Fruit fly (Drosophila melanogaster) whole organism, embryonic: ENCODE results near the gene CG17778.

Experiments used
- Adf1 ChIP-seq: fragments of 200-800 bp; sonication (Bioruptor generic); IDR thresholded peaks from 2 replicates; pipeline ENCODE4 v1.3.6; 2022; ENCODE audit warnings: missing biosample characterization, missing genetic modification characterization
- Awh ChIP-seq: fragments of 200-800 bp; sonication (Bioruptor generic); IDR thresholded peaks from 2 replicates; pipeline ENCODE4, ENCODE4 v1.3.6; 2022; ENCODE audit warnings: missing biosample characterization, missing genetic modification characterization
- B-H2 ChIP-seq: fragments of 200-800 bp; sonication (Bioruptor generic); optimal IDR thresholded peaks from 2 replicates; lab custom pipeline; 2018; ENCODE audit warnings: missing biosample characterization, mild to moderate bottlenecking, missing genetic modification characterization
- CG10209 ChIP-seq: fragments of 200-800 bp; sonication (Bioruptor generic); optimal IDR thresholded peaks from 3 replicates; lab custom pipeline; 2017; ENCODE audit warnings: missing biosample characterization, mild to moderate bottlenecking, missing genetic modification characterization, missing genetic modification reagents
- CG10431 ChIP-seq: fragments of 200-800 bp; sonication (Bioruptor generic); optimal IDR thresholded peaks from 3 replicates; lab custom pipeline; 2018; ENCODE audit warnings: missing biosample characterization, mild to moderate bottlenecking, missing genetic modification characterization
- CG10959 ChIP-seq: fragments of 200-800 bp; sonication (Bioruptor generic); IDR thresholded peaks from 2 replicates; pipeline ENCODE4 v1.3.6; 2022; ENCODE audit warnings: missing biosample characterization, missing genetic modification characterization
- CG11696 ChIP-seq: fragments of 200-800 bp; sonication (Bioruptor generic); IDR thresholded peaks from 2 replicates; pipeline ENCODE4 v1.3.6; 2022; ENCODE audit warnings: missing biosample characterization, missing genetic modification characterization
- CG12391 ChIP-seq: fragments of 200-800 bp; sonication (Bioruptor generic); optimal IDR thresholded peaks from 3 replicates; lab custom pipeline; 2018; ENCODE audit warnings: missing biosample characterization, mild to moderate bottlenecking, missing genetic modification characterization, moderate library complexity
- CG12744 ChIP-seq: fragments of 200-800 bp; sonication (Bioruptor generic); optimal IDR thresholded peaks from 2 replicates; lab custom pipeline; 2016; ENCODE audit warnings: missing biosample characterization, missing genetic modification characterization
- CG13424 ChIP-seq: fragments of 200-800 bp; sonication (Bioruptor generic); optimal IDR thresholded peaks from 2 replicates; lab custom pipeline; 2019; ENCODE audit warnings: missing biosample characterization, mild to moderate bottlenecking, missing genetic modification characterization, moderate library complexity
- CG1647 ChIP-seq: fragments of 200-800 bp; sonication (Bioruptor generic); optimal IDR thresholded peaks from 3 replicates; lab custom pipeline; 2016; ENCODE audit warnings: missing biosample characterization, missing genetic modification characterization
- CG17912 ChIP-seq: fragments of 200-800 bp; sonication (Bioruptor generic); optimal IDR thresholded peaks from 2 replicates; lab custom pipeline; 2018; ENCODE audit warnings: missing biosample characterization, mild to moderate bottlenecking, missing genetic modification characterization
- CG2120 ChIP-seq: fragments of 200-800 bp; sonication (Bioruptor generic); optimal IDR thresholded peaks from 3 replicates; lab custom pipeline; 2016; ENCODE audit warnings: missing biosample characterization, missing genetic modification characterization
- CG3163 ChIP-seq: fragments of 200-800 bp; sonication (Bioruptor generic); optimal IDR thresholded peaks from 3 replicates; lab custom pipeline; 2016; ENCODE audit warnings: missing biosample characterization, missing genetic modification characterization
- CG32772 ChIP-seq: fragments of 200-800 bp; sonication (Bioruptor generic); IDR thresholded peaks from 2 replicates; pipeline ENCODE4 v1.3.6; 2022; ENCODE audit warnings: missing biosample characterization, missing genetic modification characterization
- CG3281 ChIP-seq: fragments of 200-800 bp; sonication (Bioruptor generic); optimal IDR thresholded peaks from 3 replicates; lab custom pipeline; 2017; ENCODE audit warnings: missing biosample characterization, mild to moderate bottlenecking, missing genetic modification characterization
- CG4360 ChIP-seq: fragments of 200-800 bp; sonication (Bioruptor generic); IDR thresholded peaks from 2 replicates; pipeline ENCODE4 v1.3.6; 2022; ENCODE audit warnings: missing biosample characterization, missing genetic modification characterization
- CG4854 ChIP-seq: fragments of 200-800 bp; sonication (Bioruptor generic); optimal IDR thresholded peaks from 2 replicates; lab custom pipeline; 2016; ENCODE audit warnings: missing biosample characterization, missing genetic modification characterization, inconsistent platforms
- CG6854 ChIP-seq: fragments of 200-800 bp; sonication (Bioruptor generic); optimal IDR thresholded peaks from 3 replicates; lab custom pipeline; 2017; ENCODE audit warnings: missing biosample characterization, mild to moderate bottlenecking, missing genetic modification characterization
- CG7987 ChIP-seq: fragments of 200-800 bp; sonication (Bioruptor generic); optimal IDR thresholded peaks from 2 replicates; lab custom pipeline; 2018; ENCODE audit warnings: missing biosample characterization, mild to moderate bottlenecking, missing genetic modification characterization, moderate library complexity
- CG9215 ChIP-seq: fragments of 200-800 bp; sonication (Bioruptor generic); IDR thresholded peaks from 2 replicates; pipeline ENCODE4 v1.3.6; 2022; ENCODE audit warnings: missing biosample characterization, missing genetic modification characterization
- CG9817 ChIP-seq: fragments of 200-800 bp; sonication (Bioruptor generic); optimal IDR thresholded peaks from 2 replicates; lab custom pipeline; 2018; ENCODE audit warnings: missing biosample characterization, mild to moderate bottlenecking, missing genetic modification characterization, moderate library complexity
- CG9876 ChIP-seq: fragments of 200-800 bp; sonication (Bioruptor generic); optimal IDR thresholded peaks from 2 replicates; lab custom pipeline; 2016; ENCODE audit warnings: missing biosample characterization, missing genetic modification characterization
- Drgx ChIP-seq: fragments of 200-800 bp; sonication (Bioruptor generic); IDR thresholded peaks from 2 replicates; pipeline ENCODE4 v1.3.6; 2022; ENCODE audit warnings: missing biosample characterization, missing genetic modification characterization
- GATAe ChIP-seq: fragments of 200-800 bp; sonication (Bioruptor generic); conservative IDR thresholded peaks from 2 replicates; pipeline ENCODE4 v1.3.6; 2022; ENCODE audit warnings: missing biosample characterization, missing genetic modification characterization
- HmgD ChIP-seq: fragments of 200-800 bp; sonication (Bioruptor generic); optimal IDR thresholded peaks from 3 replicates; lab custom pipeline; 2016; ENCODE audit warnings: missing biosample characterization, missing genetic modification characterization
- MESR4 ChIP-seq: fragments of 200-800 bp; sonication (Bioruptor generic); optimal IDR thresholded peaks from 2 replicates; lab custom pipeline; 2018; ENCODE audit warnings: missing biosample characterization, mild to moderate bottlenecking, missing genetic modification characterization, moderate library complexity
- Mrtf ChIP-seq: fragments of 200-800 bp; sonication (Bioruptor generic); IDR thresholded peaks from 3 replicates; pipeline ENCODE4 v1.3.6; 2022; ENCODE audit warnings: missing biosample characterization, missing genetic modification characterization
- NC2α ChIP-seq: fragments of 200-800 bp; sonication (Bioruptor generic); optimal IDR thresholded peaks from 2 replicates; lab custom pipeline; 2016; ENCODE audit warnings: missing biosample characterization, missing genetic modification characterization
- NK7.1 ChIP-seq: fragments of 200-800 bp; sonication (Bioruptor generic); optimal IDR thresholded peaks from 3 replicates; lab custom pipeline; 2016; ENCODE audit warnings: missing biosample characterization, missing genetic modification characterization
- NfI ChIP-seq: fragments of 200-800 bp; sonication (Bioruptor generic); optimal IDR thresholded peaks from 3 replicates; lab custom pipeline; 2018; ENCODE audit warnings: missing biosample characterization, mild to moderate bottlenecking, missing genetic modification characterization, moderate library complexity
- Optix ChIP-seq: fragments of 200-800 bp; sonication (Bioruptor generic); IDR thresholded peaks from 3 replicates; pipeline ENCODE4 v1.3.6; 2022; ENCODE audit warnings: missing biosample characterization, missing genetic modification characterization
- Sry-δ ChIP-seq: fragments of 200-800 bp; sonication (Bioruptor generic); optimal IDR thresholded peaks from 2 replicates; lab custom pipeline; 2016; ENCODE audit warnings: missing biosample characterization, missing genetic modification characterization
- Xrp1 ChIP-seq: fragments of 200-800 bp; sonication (Bioruptor generic); IDR thresholded peaks from 2 replicates; pipeline ENCODE4 v1.3.6; 2022; ENCODE audit warnings: missing biosample characterization, missing genetic modification characterization
- ab ChIP-seq: fragments of 200-800 bp; sonication (Bioruptor generic); optimal IDR thresholded peaks from 2 replicates; lab custom pipeline; 2016; ENCODE audit warnings: missing biosample characterization, missing genetic modification characterization
- crc ChIP-seq: fragments of 200-800 bp; sonication (Bioruptor generic); optimal IDR thresholded peaks from 2 replicates; lab custom pipeline; 2016; ENCODE audit warnings: missing biosample characterization, missing genetic modification characterization
- emc ChIP-seq: fragments of 200-800 bp; sonication (Bioruptor generic); optimal IDR thresholded peaks from 2 replicates; lab custom pipeline; 2016; ENCODE audit warnings: missing biosample characterization, missing genetic modification characterization
- en ChIP-seq: fragments of 200-800 bp; sonication (Bioruptor generic); optimal IDR thresholded peaks from 2 replicates; lab custom pipeline; 2016; ENCODE audit warnings: missing biosample characterization, missing genetic modification characterization
- esg ChIP-seq: fragments of 200-800 bp; sonication (Bioruptor generic); conservative IDR thresholded peaks from 2 replicates; pipeline ENCODE4 v1.3.6; 2022; ENCODE audit warnings: missing biosample characterization, missing genetic modification characterization
- eve ChIP-seq, 2 experiments: fragments of >200 bp; optimal IDR thresholded peaks; 2 replicates each; lab custom pipeline; 2017; ENCODE audit warnings: missing biosample characterization in 2 of 2, missing genetic modification characterization in 2 of 2
- klu ChIP-seq: fragments of 200-800 bp; sonication (Bioruptor generic); IDR thresholded peaks from 2 replicates; pipeline ENCODE4 v1.3.6; 2022; ENCODE audit warnings: missing biosample characterization, missing genetic modification characterization
- lmd ChIP-seq: fragments of 200-800 bp; sonication (Bioruptor generic); IDR thresholded peaks from 2 replicates; pipeline ENCODE4 v1.3.6; 2022; ENCODE audit warnings: missing biosample characterization, missing genetic modification characterization
- lola ChIP-seq, 3 experiments: fragments of >200 bp in 2 of 3; fragments of 200-800 bp in 1 of 3; sonication (Bioruptor generic) in 1 of 3; optimal IDR thresholded peaks; 2 replicates each; lab custom pipeline; 2017 to 2019; ENCODE audit warnings: missing biosample characterization in 3 of 3, missing genetic modification characterization in 3 of 3, mild to moderate bottlenecking in 1 of 3, moderate library complexity in 1 of 3
- pum ChIP-seq: fragments of 200-800 bp; sonication (Bioruptor generic); optimal IDR thresholded peaks from 2 replicates; lab custom pipeline; 2016; ENCODE audit warnings: missing biosample characterization, missing genetic modification characterization
- repo ChIP-seq: fragments of 200-800 bp; sonication (Bioruptor generic); optimal IDR thresholded peaks from 2 replicates; lab custom pipeline; 2016; ENCODE audit warnings: missing biosample characterization, missing genetic modification characterization
- sens-2 ChIP-seq: fragments of 200-800 bp; sonication (Bioruptor generic); IDR thresholded peaks from 2 replicates; pipeline ENCODE4 v1.3.6; 2022; ENCODE audit warnings: missing biosample characterization, missing genetic modification characterization
- trem ChIP-seq: fragments of 200-800 bp; optimal IDR thresholded peaks from 3 replicates; lab custom pipeline; 2019; ENCODE audit warnings: missing biosample characterization, mild to moderate bottlenecking, missing genetic modification characterization, moderate library complexity
- vfl ChIP-seq: fragments of 200-800 bp; sonication (Bioruptor generic); optimal IDR thresholded peaks from 2 replicates; lab custom pipeline; 2016; ENCODE audit warnings: missing biosample characterization, missing genetic modification characterization
- wdn ChIP-seq: fragments of 200-800 bp; sonication (Bioruptor generic); IDR thresholded peaks from 2 replicates; pipeline ENCODE4 v1.3.6; 2022; ENCODE audit warnings: missing biosample characterization, missing genetic modification characterization
- z ChIP-seq: fragments of 200-800 bp; sonication (Bioruptor generic); IDR thresholded peaks from 3 replicates; pipeline ENCODE4 v1.3.6; 2022; ENCODE audit warnings: missing biosample characterization, missing genetic modification characterization
- zfh2 ChIP-seq: fragments of 200-800 bp; sonication (Bioruptor generic); optimal IDR thresholded peaks from 2 replicates; lab custom pipeline; 2016; ENCODE audit warnings: missing biosample characterization, missing genetic modification characterization

Gene CG17778

DNA sequence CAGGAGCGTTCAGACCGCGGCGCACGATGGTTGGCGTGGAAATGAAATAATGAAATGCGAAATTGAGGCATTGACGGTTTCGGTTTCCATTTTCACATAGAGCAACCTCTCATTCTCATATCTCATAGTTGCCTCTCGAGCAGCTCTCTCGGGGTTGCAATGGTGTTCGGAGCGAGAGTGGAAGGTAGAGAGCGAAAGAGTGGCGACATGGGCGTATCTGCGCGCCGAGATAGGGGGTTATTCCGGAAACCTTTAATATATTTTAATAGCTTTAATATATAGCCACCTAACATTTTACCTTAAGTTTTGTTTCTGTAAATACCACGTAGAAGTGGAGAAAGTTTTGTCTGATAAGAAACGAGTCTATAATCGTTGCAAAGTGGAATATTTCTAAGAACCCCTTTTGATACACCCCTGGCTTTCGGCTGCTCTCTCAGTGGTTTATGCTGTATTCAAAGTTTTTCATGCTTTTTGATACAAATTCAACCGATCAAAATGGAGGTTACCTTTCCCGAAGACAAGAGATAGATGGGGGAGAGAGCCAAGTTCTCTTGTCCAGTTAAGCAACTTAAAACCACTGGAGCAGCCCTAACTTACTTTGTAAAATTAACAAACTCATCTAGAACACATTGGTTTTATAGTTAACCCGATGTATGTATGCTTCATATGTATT, 28.9 kb downstream of the CG17778 start, which contains the start of gene elav (continued):
- peak; percentile 98 for TF ChIP-seq esg (GFP tag; lab: Robert Waterston, UW)
- TF ChIP-seq CG2120 = peak; percentile 99
- peak; percentile 99 for TF ChIP-seq CG10209 (GFP tag; lab: Kevin White, UChicago)
- peak; percentile 98 for TF ChIP-seq Mrtf (GFP tag; lab: Robert Waterston, UW)
- peak; percentile 55 for TF ChIP-seq Sry-δ
- TF ChIP-seq NC2α (GFP tag; lab: Kevin White, UChicago) = peak; percentile 91
- peak; percentile 88 for TF ChIP-seq en
- TF ChIP-seq Adf1 (GFP tag; lab: Robert Waterston, UW) = peak; percentile 89
- peak; percentile 85 for TF ChIP-seq HmgD
- peak; percentile 99 for TF ChIP-seq lmd
- peak; percentile 99 for TF ChIP-seq Drgx (GFP tag; lab: Robert Waterston, UW)
- peak; percentile 97 for TF ChIP-seq zfh2 (GFP tag; lab: Kevin White, UChicago)
- TF ChIP-seq CG1647 = peak; percentile 96
- peak; percentile 97 for TF ChIP-seq CG17912 (GFP tag; lab: Kevin White, UChicago)
- TF ChIP-seq CG3281 = peak; percentile 99
- peak; percentile 94 for TF ChIP-seq GATAe (GFP tag; lab: Robert Waterston, UW)
- peak; percentile 97 for TF ChIP-seq CG10431 (GFP tag; lab: Kevin White, UChicago)
- peak; percentile 97 for TF ChIP-seq Awh
- TF ChIP-seq sens-2 = peak; percentile 94
- TF ChIP-seq CG7987 (GFP tag; lab: Kevin White, UChicago) = peak; percentile 90
- TF ChIP-seq CG13424 (tag; lab: Kevin White, UChicago) = peak; percentile 99
- TF ChIP-seq CG11696 (GFP tag; lab: Robert Waterston, UW) = peak; percentile 92
- TF ChIP-seq MESR4 (GFP tag; lab: Kevin White, UChicago) = peak; percentile 62
- TF ChIP-seq CG12391 (tag; lab: Kevin White, UChicago) = peak; percentile 99
- TF ChIP-seq B-H2 (GFP tag; lab: Kevin White, UChicago) = peak; percentile 99
- TF ChIP-seq z (GFP tag; lab: Robert Waterston, UW) = peak; percentile 82; the same call in 2 of the 3 replicates
- TF ChIP-seq NfI (GFP tag; lab: Kevin White, UChicago) = peak; percentile 99
- TF ChIP-seq CG3163 (GFP tag; lab: Kevin White, UChicago) = peak; percentile 77
- TF ChIP-seq CG32772 (GFP tag; lab: Robert Waterston, UW) = peak; percentile 98
- TF ChIP-seq CG10959 (GFP tag; lab: Robert Waterston, UW) = peak; percentile 96
- TF ChIP-seq emc (GFP tag; lab: Kevin White, UChicago) = peak; percentile 86
- peak; percentile 95 for TF ChIP-seq CG4854
- peak; percentile 86 for TF ChIP-seq ab (GFP tag; lab: Kevin White, UChicago)
- TF ChIP-seq pum = peak; percentile 97
- TF ChIP-seq klu = peak; percentile 97
- peak; percentile 94 for TF ChIP-seq NK7.1 (GFP tag; lab: Kevin White, UChicago)
- TF ChIP-seq CG4360 (GFP tag; lab: Robert Waterston, UW) = peak; percentile 84
- TF ChIP-seq Xrp1 (GFP tag; lab: Robert Waterston, UW) = peak; percentile 99
- peak in 1 of 2 experiments; percentile 80 for TF ChIP-seq eve (GFP tag; optimal IDR thresholded peaks at IDR 0.05; lab: Kevin White, UChicago)
- TF ChIP-seq repo (GFP tag; lab: Kevin White, UChicago) = peak; percentile 90
- TF ChIP-seq CG9876 (GFP tag; lab: Kevin White, UChicago) = peak; percentile 87
- TF ChIP-seq CG6854 = peak; percentile 99
- TF ChIP-seq CG9817 (tag; lab: Kevin White, UChicago) = peak; percentile 99
- peak; percentile 95 for TF ChIP-seq CG12744
- peak; percentile 97 for TF ChIP-seq Optix (GFP tag; lab: Robert Waterston, UW)
- TF ChIP-seq trem = peak; percentile 96
- peak; percentile 95 for TF ChIP-seq crc (GFP tag; lab: Kevin White, UChicago)
- peak; percentile 96 for TF ChIP-seq vfl (GFP tag; lab: Kevin White, UChicago)
- TF ChIP-seq wdn (GFP tag; lab: Robert Waterston, UW) = peak; percentile 96
- TF ChIP-seq CG9215 (GFP tag; lab: Robert Waterston, UW) = peak; percentile 98
- peak in 1 of 3 experiments; percentile 99 for TF ChIP-seq lola (GFP tag; optimal IDR thresholded peaks at IDR 0.05; lab: Kevin White, UChicago)
